Worm (Caenorhabditis elegans): Measurements from ENCODE around the gene Y41C4A.9.

The Y41C4A.9 gene

DNA sequence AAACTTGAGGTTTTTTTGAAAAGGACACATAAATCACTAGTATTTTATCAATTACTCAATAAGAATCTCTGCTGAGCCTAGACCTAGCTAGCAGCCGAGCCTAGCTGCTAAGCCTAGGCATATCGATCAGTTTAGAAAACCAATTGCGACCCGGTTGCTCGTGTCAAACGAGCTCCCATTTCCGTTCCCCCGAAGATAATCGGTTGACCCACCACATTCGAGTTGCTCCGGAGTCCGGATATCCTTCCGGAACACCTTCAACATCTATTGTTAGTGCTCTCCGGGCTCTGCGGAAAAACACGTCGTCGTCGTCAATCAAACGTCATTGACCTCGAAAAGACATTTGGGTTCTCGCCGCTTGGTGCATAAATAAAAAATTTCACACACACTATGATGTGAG lies 34.7 kb downstream of the Y41C4A.9 start:
- TF ChIP-seq unc-39 (tag; optimal IDR thresholded peaks at IDR 0.05): no peak
- no peak for TF ChIP-seq elt-3 (tag; optimal IDR thresholded peaks at IDR 0.05)
- TF ChIP-seq nhr-237 (tag; optimal IDR thresholded peaks at IDR 0.05): no peak
- no peak for TF ChIP-seq cnd-1 (tag; optimal IDR thresholded peaks at IDR 0.05)

DNA sequence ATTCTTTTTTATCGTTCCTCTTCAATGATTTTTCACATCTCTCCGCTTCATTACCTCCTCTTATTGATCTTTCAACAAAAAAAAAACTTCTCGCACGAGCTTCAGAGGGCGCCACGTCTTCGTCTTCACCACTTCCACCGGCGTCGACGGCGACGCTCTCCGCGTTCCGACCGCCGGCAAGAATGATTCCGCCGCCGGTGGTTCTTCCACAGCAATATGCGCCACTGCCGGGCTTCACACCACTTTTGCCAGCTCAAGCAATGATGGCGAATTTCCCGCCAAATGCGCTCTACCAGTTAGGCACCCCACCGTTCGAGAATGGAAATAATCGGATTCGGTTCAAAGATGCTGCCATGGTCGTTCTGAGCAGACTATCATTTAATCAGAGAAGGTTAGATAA lies 35.4 kb downstream of the Y41C4A.9 start:
- TF ChIP-seq ceh-83 (GFP tag; optimal IDR thresholded peaks at IDR 0.05) (no peak), nhr-76 (tag; optimal IDR thresholded peaks at IDR 0.05) (no peak), elt-1 (tag; optimal IDR thresholded peaks at IDR 0.05; ENCODE audit: borderline replicate concordance, insufficient read depth) (no peak), unc-39 (tag; optimal IDR thresholded peaks at IDR 0.05) (no peak), ceh-43 (GFP tag; optimal IDR thresholded peaks at IDR 0.05) (no peak), blmp-1 (tag; optimal IDR thresholded peaks at IDR 0.05) (no peak), flh-1 (GFP tag; optimal IDR thresholded peaks at IDR 0.05) (no peak), elt-3 (tag; optimal IDR thresholded peaks at IDR 0.05) (no peak), bed-3 (GFP tag; optimal IDR thresholded peaks at IDR 0.05) (no peak), mls-2 (tag; optimal IDR thresholded peaks at IDR 0.05) (no peak), lin-13 (tag; optimal IDR thresholded peaks at IDR 0.05) (no peak), hlh-1 (tag; optimal IDR thresholded peaks at IDR 0.05) (no peak), ceh-39 (tag; optimal IDR thresholded peaks at IDR 0.05) (no peak), nhr-12 (tag; optimal IDR thresholded peaks at IDR 0.05) (no peak)

DNA sequence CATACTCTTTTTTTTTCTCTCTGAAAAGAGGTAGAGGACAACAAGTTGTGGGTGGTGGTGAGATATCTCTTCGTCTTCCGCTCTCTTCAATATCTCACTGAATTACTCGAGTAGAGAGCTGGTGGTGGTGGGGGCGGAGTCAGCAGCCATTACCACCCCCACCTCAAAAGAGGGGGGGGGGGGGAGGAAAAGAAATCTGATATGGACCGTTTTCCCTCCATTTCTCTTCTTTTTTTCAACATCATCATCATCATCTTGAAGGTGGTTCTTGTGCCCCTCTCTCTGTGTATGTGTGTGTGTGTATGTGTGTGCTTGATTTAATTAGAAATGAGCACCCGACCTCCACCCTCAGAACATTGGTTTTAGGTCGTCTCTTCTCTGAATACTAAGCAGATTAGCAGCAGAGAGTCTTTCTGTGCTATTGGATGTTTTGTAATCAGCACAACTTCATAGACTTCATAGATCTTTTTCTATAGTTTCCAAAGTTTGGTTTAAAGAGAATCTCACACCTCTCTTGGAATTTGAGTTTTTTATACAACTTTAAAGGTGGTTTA lies 36.9 kb downstream of the Y41C4A.9 start:
- TF ChIP-seq elt-1 (tag; optimal IDR thresholded peaks at IDR 0.05; ENCODE audit: borderline replicate concordance, insufficient read depth): no peak
- peak; percentile 13 for TF ChIP-seq mls-2 (tag; optimal IDR thresholded peaks at IDR 0.05)
- peak; percentile 98 for TF ChIP-seq ces-1 (GFP tag; optimal IDR thresholded peaks at IDR 0.05)
- no peak for TF ChIP-seq unc-62 (GFP tag; optimal IDR thresholded peaks at IDR 0.05)

DNA sequence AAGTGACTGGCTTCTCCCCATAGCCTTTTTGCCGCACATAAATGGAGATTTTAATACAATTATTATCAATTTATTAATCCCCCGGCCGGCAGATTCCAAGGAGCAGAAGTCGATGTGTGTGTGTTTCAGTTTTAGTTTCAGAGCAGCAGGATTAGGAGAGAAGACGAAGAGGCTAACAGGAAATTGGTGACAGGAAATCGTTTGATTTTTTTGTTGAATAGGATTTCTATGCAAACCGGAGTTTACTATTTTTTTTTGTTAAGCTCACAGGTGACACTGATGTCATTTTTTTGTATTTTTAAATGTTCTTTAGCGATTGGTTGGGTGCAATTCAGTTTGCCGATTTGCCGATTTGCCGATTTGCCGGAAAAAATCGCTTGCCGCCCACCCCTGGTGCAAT lies 37.9 kb downstream of the Y41C4A.9 start:
- TF ChIP-seq tbx-8 (GFP tag; optimal IDR thresholded peaks at IDR 0.05): no peak

DNA sequence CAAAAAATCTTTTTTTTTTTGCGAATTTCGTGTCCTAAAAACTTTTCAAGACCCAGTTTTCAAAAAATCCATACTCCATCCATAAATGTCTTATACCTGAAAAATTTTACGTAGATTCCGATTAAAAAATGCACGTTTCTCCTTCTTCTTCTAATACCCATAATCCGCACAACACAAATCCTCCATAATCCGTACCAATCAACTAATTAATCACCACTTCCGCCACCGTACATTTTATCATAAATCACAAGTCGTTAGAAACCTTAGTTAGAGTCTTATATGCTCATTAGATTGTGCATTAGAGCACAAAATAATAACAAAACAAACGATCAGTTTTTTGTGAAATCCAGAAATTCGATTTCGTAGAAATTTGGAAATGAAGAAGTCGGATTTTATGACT lies 49.4 kb downstream of the Y41C4A.9 start:
- TF ChIP-seq nhr-76 (tag; optimal IDR thresholded peaks at IDR 0.05) (no peak), mls-2 (tag; optimal IDR thresholded peaks at IDR 0.05) (no peak), zip-8 (tag; optimal IDR thresholded peaks at IDR 0.05) (no peak), nhr-12 (tag; optimal IDR thresholded peaks at IDR 0.05) (no peak), ces-1 (GFP tag; optimal IDR thresholded peaks at IDR 0.05) (no peak), drap-1 (GFP tag; optimal IDR thresholded peaks at IDR 0.05) (no peak), lsy-2 (tag; optimal IDR thresholded peaks at IDR 0.05) (no peak), bed-3 (GFP tag; optimal IDR thresholded peaks at IDR 0.05) (no peak), nhr-28 (tag; optimal IDR thresholded peaks at IDR 0.05) (no peak), lin-13 (tag; optimal IDR thresholded peaks at IDR 0.05) (no peak), ham-2 (GFP tag; optimal IDR thresholded peaks at IDR 0.05) (no peak), sem-2 (GFP tag; optimal IDR thresholded peaks at IDR 0.05) (no peak), elt-1 (tag; optimal IDR thresholded peaks at IDR 0.05; ENCODE audit: borderline replicate concordance, insufficient read depth) (no peak), unc-120 (tag; optimal IDR thresholded peaks at IDR 0.05; ENCODE audit: poor library complexity, severe bottlenecking) (no peak)

DNA sequence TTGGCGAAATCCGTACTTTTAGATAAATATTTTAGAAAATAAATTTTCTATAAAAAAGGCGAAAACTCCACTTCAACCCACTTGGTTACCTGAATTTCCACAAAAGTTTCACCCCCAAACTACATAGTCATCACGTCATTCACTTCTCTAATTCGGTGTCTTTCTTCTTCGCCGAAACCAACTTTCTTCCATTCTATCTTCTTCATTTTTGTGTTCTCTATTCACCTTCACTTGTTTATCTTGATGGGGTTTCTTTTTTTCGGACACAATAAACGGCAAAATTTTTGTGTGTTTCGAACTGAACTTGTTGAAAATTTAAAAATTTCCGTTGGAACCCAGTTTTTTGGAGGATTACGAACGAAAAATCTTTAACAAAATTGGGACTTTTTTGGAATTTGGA lies 51.6 kb downstream of the Y41C4A.9 start:
- TF ChIP-seq nhr-2 (tag; optimal IDR thresholded peaks at IDR 0.05): no peak
- peak; percentile 27 for TF ChIP-seq blmp-1 (tag; optimal IDR thresholded peaks at IDR 0.05)

DNA sequence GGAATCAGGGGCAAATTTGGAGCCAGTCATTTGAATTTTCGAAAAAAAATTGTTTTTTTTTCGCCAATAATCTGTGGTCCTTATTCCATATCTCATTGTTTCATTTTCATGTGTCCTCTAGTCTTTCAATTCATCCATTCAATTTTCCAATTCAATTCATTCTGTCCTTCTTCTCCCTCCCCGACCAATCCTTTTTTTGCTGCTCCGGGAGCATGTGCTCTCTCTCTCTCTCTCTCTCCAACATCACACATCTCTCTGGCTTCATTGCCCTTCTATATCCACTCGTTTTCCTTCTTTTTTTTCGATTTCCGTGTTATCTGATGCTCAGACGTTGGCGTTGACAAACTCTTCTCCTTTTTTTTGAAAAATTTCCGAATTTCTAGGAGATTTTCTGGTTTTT lies 55.0 kb downstream of the Y41C4A.9 start:
- no peak for TF ChIP-seq unc-39 (tag; optimal IDR thresholded peaks at IDR 0.05)
- TF ChIP-seq ces-1 (GFP tag; optimal IDR thresholded peaks at IDR 0.05): peak; percentile 67
